Worm (Caenorhabditis elegans): ENCODE measurements around the gene F16B3.3.

DNA sequence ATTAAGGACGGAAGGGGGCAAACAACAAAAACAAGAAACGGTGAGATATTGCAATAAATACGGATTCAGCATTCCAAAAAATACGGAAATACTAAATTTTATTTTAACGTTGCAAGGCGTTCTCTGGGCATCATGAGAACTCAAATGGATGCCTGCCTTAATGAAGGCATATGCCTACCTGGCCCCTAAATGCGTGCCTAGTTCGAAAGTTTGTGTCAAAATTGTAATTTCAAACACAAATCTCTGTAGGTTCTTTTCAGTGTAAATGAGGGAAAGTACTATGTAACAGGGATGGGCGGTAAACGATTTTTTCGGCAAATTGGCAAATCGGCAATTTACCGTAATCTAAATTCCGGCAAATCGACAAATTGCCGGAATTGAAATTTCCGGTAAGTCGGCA is 15.6 kb downstream of the F16B3.3 start:
- TF ChIP-seq elt-3 (tag; optimal IDR thresholded peaks at IDR 0.05) (no peak), pha-4 (tag; optimal IDR thresholded peaks at IDR 0.05) (no peak), unc-39 (tag; optimal IDR thresholded peaks at IDR 0.05) (no peak), mep-1 (tag; optimal IDR thresholded peaks at IDR 0.05) (no peak), ceh-83 (GFP tag; optimal IDR thresholded peaks at IDR 0.05) (no peak), sptf-1 (tag; optimal IDR thresholded peaks at IDR 0.05) (no peak), nhr-2 (tag; optimal IDR thresholded peaks at IDR 0.05) (no peak)

Data from whole organism, mixed stage, embryonic.